Fruit fly (Drosophila melanogaster): Measurements from ENCODE around the gene CG42537.

DNA sequence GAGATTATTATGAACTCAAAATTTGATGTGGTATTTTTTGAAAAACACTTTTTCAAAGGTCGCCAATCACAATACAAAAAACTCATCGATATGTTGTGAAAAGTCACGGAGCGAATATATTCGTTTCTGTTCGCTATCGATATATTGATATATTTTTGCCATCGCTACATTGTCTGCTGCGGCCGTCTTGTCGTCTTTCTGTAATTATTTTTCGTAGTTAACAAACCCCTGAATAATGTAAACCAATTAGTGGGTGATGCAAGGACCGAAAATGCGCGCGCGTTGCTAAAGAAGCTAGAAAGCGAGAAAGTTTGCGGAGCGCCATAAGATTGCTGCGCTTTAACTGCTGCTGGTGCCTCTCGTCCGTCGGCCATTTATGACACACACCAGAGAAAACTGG lies 26.8 kb upstream of the CG42537 start, which contains the start of gene Pak:
- TF ChIP-seq CG8478 (optimal IDR thresholded peaks at IDR 0.05) (no peak), psq (optimal IDR thresholded peaks at IDR 0.05) (no peak), usp (GFP tag; optimal IDR thresholded peaks at IDR 0.05) (no peak), Dll (optimal IDR thresholded peaks at IDR 0.05) (no peak), EcR (GFP tag; optimal IDR thresholded peaks at IDR 0.05) (no peak)
